Fruit fly (Drosophila melanogaster) whole organism, pupa: ENCODE data around the gene Pgd.
A peak's percentile ranks its signal among the peaks of the same experiment; 100 is the strongest.

ENCODE experiments used
- CG10348 ChIP-seq: fragments of 200-800 bp; sonication (Bioruptor generic); IDR thresholded peaks from 2 replicates; pipeline ENCODE4 v1.3.6; 2022; ENCODE audit warnings: missing biosample characterization, missing genetic modification characterization
- CG12605 ChIP-seq: fragments of 200-800 bp; sonication (Bioruptor generic); IDR thresholded peaks from 2 replicates; pipeline ENCODE4 v1.3.6; 2022; ENCODE audit warnings: missing biosample characterization, missing genetic modification characterization
- CG13204 ChIP-seq: fragments of 200-800 bp; sonication (Bioruptor generic); optimal IDR thresholded peaks from 2 replicates; lab custom pipeline; 2018; ENCODE audit warnings: missing biosample characterization, mild to moderate bottlenecking, missing genetic modification characterization, moderate library complexity
- CG14655 ChIP-seq: fragments of 200-800 bp; sonication (Bioruptor generic); optimal IDR thresholded peaks from 3 replicates; lab custom pipeline; 2017; ENCODE audit warnings: mild to moderate bottlenecking, missing biosample characterization, missing genetic modification reagents, missing genetic modification characterization
- CG15710 ChIP-seq: fragments of 200-800 bp; sonication (Bioruptor generic); optimal IDR thresholded peaks from 2 replicates; lab custom pipeline; 2018; ENCODE audit warnings: missing biosample characterization, mild to moderate bottlenecking, missing genetic modification characterization, moderate library complexity
- CG17806 ChIP-seq: fragments of 200-800 bp; sonication (Bioruptor generic); optimal IDR thresholded peaks from 2 replicates; lab custom pipeline; 2018; ENCODE audit warnings: missing biosample characterization, mild to moderate bottlenecking, missing genetic modification characterization, moderate library complexity
- CG32121 ChIP-seq: fragments of 200-800 bp; sonication (Bioruptor generic); IDR thresholded peaks from 2 replicates; pipeline ENCODE4 v1.3.6; 2022; ENCODE audit warnings: missing biosample characterization, missing genetic modification characterization
- CG34367 ChIP-seq: fragments of 200-800 bp; sonication (Bioruptor generic); optimal IDR thresholded peaks from 2 replicates; lab custom pipeline; 2018; ENCODE audit warnings: missing biosample characterization, mild to moderate bottlenecking, missing genetic modification characterization
- CG4496 ChIP-seq: fragments of 200-800 bp; sonication (Bioruptor generic); IDR thresholded peaks from 3 replicates; pipeline ENCODE4 v1.3.6; 2022; ENCODE audit warnings: missing biosample characterization, missing genetic modification characterization
- CG8159 ChIP-seq: fragments of 200-800 bp; sonication (Bioruptor generic); optimal IDR thresholded peaks from 3 replicates; lab custom pipeline; 2018; ENCODE audit warnings: missing biosample characterization, mild to moderate bottlenecking, missing genetic modification characterization, moderate library complexity
- CG8301 ChIP-seq: fragments of 200-800 bp; sonication (Bioruptor generic); optimal IDR thresholded peaks from 2 replicates; lab custom pipeline; 2018; ENCODE audit warnings: missing biosample characterization, mild to moderate bottlenecking, missing genetic modification characterization
- CG9948 ChIP-seq: fragments of 200-800 bp; sonication (Bioruptor generic); optimal IDR thresholded peaks from 2 replicates; lab custom pipeline; 2018; ENCODE audit warnings: missing biosample characterization, mild to moderate bottlenecking, missing genetic modification characterization, moderate library complexity
- D1 ChIP-seq: fragments of 200-800 bp; sonication (Bioruptor generic); optimal IDR thresholded peaks from 2 replicates; lab custom pipeline; 2018; ENCODE audit warnings: missing biosample characterization, mild to moderate bottlenecking, missing genetic modification characterization, moderate library complexity
- EcR ChIP-seq: fragments of 200-800 bp; sonication (Bioruptor generic); optimal IDR thresholded peaks from 3 replicates; lab custom pipeline; 2019; ENCODE audit warnings: missing biosample characterization, missing genetic modification characterization, mild to moderate bottlenecking, moderate library complexity, missing genetic modification reagents
- Ets98B ChIP-seq: fragments of 200-800 bp; sonication (Bioruptor generic); IDR thresholded peaks from 2 replicates; pipeline ENCODE4 v1.3.6; 2022; ENCODE audit warnings: missing biosample characterization, missing genetic modification characterization
- Pif1A ChIP-seq: fragments of 200-800 bp; sonication (Bioruptor generic); optimal IDR thresholded peaks from 3 replicates; lab custom pipeline; 2016; ENCODE audit warnings: missing biosample characterization, missing genetic modification characterization
- Pif1B ChIP-seq: fragments of 200-800 bp; sonication (Bioruptor generic); optimal IDR thresholded peaks from 3 replicates; lab custom pipeline; 2016; ENCODE audit warnings: missing biosample characterization, missing genetic modification characterization
- Snoo ChIP-seq: fragments of 200-800 bp; sonication (Bioruptor generic); optimal IDR thresholded peaks from 3 replicates; lab custom pipeline; 2017; ENCODE audit warnings: missing biosample characterization, mild to moderate bottlenecking, missing genetic modification characterization, inconsistent platforms
- fd96Ca ChIP-seq: fragments of 200-800 bp; sonication (Bioruptor generic); IDR thresholded peaks from 3 replicates; pipeline ENCODE4 v1.3.6; 2022; ENCODE audit warnings: missing biosample characterization, missing genetic modification characterization
- gl ChIP-seq: fragments of 200-800 bp; sonication (Bioruptor generic); optimal IDR thresholded peaks from 2 replicates; lab custom pipeline; 2018; ENCODE audit warnings: missing biosample characterization, mild to moderate bottlenecking, missing genetic modification characterization
- rn ChIP-seq: fragments of 200-800 bp; sonication (Bioruptor generic); IDR thresholded peaks from 2 replicates; pipeline ENCODE4 v1.3.6; 2022; ENCODE audit warnings: missing biosample characterization, missing genetic modification characterization

Pgd gene

DNA sequence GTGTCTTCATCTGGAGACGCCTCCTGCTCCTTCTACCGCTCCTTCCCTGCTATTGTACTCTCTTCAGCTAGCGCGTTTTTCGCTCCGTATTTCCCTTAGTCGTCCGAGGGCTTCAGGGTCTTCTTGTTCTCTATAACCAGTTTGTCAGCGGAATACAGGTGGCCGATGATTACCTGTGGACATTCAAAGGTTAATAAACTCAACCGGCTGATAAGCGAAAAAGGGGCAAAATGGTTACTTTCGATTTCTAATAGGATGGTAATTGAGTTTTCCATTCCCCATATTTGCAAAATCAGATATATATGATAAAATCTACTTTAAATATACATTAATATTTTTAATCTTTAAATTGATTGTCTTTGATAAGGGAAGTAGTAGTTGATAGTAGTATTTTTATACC is 3.7 kb downstream of the Pgd start:
- TF ChIP-seq CG9948 (tag; lab: Kevin White, UChicago) (no peak), EcR (GFP tag; lab: Kevin White, UChicago) (peak; percentile 92)

DNA sequence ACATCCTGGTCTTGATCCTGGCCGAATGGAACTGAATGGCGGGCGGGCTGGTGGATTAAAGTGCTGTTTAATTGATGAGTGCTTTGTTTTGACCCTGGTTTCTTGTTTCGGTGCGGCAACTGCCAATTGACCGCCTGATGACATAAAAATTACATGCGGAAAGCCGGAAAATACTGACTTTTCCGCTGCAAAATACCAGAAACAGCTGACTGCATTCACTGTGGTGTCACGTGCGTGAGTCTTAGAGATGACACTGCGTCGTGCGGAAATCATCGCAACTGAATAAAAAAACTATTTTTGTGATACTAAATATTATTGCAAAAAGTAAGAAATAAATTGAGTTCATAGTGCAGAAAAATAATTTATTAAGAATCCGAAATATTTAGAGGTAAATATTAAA is 4.5 kb downstream of the Pgd start, which contains the start of gene bcn92:
bcn92 (minus strand) TSS at position 170 of the 400 bp plus-strand sequence.
- TF ChIP-seq fd96Ca (GFP tag; lab: Robert Waterston, UW) (no peak; the same call in 2 of the 3 replicates), CG34367 (tag; lab: Kevin White, UChicago) (no peak), EcR (GFP tag; lab: Kevin White, UChicago) (no peak), Ets98B (GFP tag; lab: Robert Waterston, UW) (0 out of 2 replicates have a peak, but pooled peaks have one; percentile 21), CG4496 (GFP tag; lab: Robert Waterston, UW) (peak; percentile 57; the same call in 2 of the 3 replicates), CG12605 (GFP tag; lab: Robert Waterston, UW) (no peak), D1 (no peak), CG8301 (tag; lab: Kevin White, UChicago) (no peak), CG15710 (tag; lab: Kevin White, UChicago) (peak; percentile 15), CG32121 (GFP tag; lab: Robert Waterston, UW) (0 out of 2 replicates have a peak, but pooled peaks have one; percentile 11), CG13204 (GFP tag; lab: Kevin White, UChicago) (no peak), rn (GFP tag; lab: Robert Waterston, UW) (no peak), Pif1A (GFP tag; lab: Kevin White, UChicago) (no peak), CG8159 (no peak), Pif1B (GFP tag; lab: Kevin White, UChicago) (no peak), CG14655 (no peak), CG10348 (GFP tag; lab: Robert Waterston, UW) (no peak), CG17806 (tag; lab: Kevin White, UChicago) (no peak), Snoo (tag; lab: Kevin White, UChicago) (no peak), gl (tag; lab: Kevin White, UChicago) (no peak), CG9948 (tag; lab: Kevin White, UChicago) (no peak)

DNA sequence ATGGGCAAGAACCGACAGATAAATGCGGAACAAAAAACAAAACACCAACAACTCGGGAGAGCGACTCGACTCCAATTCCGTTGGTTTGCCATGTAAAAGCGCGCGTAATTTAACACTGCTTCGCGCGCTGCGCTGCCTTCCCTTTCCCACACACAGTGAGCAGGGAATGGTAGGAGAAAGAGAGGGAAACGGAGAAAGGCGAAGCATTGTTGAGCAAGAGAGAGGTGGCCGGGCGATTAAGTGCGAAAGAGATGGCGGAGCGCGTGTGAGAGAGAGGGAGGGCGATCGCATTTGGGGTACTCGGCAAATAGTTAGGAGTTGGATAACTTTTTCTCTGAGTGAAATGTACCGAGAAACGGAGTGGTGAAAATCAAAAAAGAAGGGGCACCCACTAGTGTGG is 10.9 kb downstream of the Pgd start:
- TF ChIP-seq CG32121 (GFP tag; lab: Robert Waterston, UW) (peak; percentile 42; the same call in 1 of the 2 replicates), CG12605 (GFP tag; lab: Robert Waterston, UW) (no peak), CG10348 (GFP tag; lab: Robert Waterston, UW) (no peak), Ets98B (GFP tag; lab: Robert Waterston, UW) (peak; percentile 38; the same call in 1 of the 2 replicates), Pif1A (GFP tag; lab: Kevin White, UChicago) (no peak), CG13204 (GFP tag; lab: Kevin White, UChicago) (peak; percentile 39), EcR (GFP tag; lab: Kevin White, UChicago) (peak; percentile 21), D1 (no peak), Pif1B (GFP tag; lab: Kevin White, UChicago) (no peak), fd96Ca (GFP tag; lab: Robert Waterston, UW) (peak; percentile 32; the same call in 1 of the 3 replicates), CG34367 (tag; lab: Kevin White, UChicago) (no peak)

DNA sequence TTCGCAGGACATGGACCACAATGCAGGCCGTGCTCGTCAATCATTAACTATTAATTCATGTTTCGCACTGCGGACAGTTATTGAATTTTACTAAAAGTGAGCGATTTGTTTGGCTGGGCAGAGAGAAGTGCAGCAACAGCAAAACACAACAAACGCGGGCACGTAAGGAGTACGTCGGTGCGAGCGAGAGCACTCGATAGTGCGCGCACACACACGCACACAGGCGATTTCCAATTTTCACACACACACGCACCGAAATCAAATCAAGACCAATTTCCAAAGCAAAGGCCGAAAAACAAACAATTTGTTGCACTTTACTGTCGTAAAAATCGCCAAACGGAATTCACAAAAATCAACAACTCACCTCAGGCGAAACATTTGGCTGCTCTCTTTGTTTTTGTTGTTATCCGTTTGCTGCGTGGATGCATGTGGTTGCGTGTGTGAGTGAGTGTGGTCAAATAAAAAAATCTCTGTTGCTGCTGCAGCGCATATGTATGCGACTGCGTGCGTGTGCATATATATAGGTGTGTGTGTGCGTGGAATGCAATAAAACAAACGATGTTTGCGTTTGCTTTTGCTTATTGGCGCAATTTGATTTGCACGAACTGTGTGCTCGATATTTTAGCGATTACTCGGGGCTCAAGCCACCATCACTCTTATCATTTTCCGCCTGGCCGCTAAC is 13.1 kb downstream of the Pgd start:
- TF ChIP-seq D1 = no peak
- TF ChIP-seq rn (GFP tag; lab: Robert Waterston, UW) = no peak
- TF ChIP-seq CG15710 (tag; lab: Kevin White, UChicago) = no peak
- TF ChIP-seq CG8301 (tag; lab: Kevin White, UChicago) = no peak
- no peak for TF ChIP-seq CG14655
- no peak for TF ChIP-seq CG12605 (GFP tag; lab: Robert Waterston, UW)
- TF ChIP-seq gl (tag; lab: Kevin White, UChicago) = no peak
- no peak for TF ChIP-seq CG8159
- TF ChIP-seq Snoo (tag; lab: Kevin White, UChicago) = no peak
- no peak for TF ChIP-seq CG17806 (tag; lab: Kevin White, UChicago)
- TF ChIP-seq Ets98B (GFP tag; lab: Robert Waterston, UW) = no peak
- no peak for TF ChIP-seq EcR (GFP tag; lab: Kevin White, UChicago)
- TF ChIP-seq CG32121 (GFP tag; lab: Robert Waterston, UW) = no peak
- TF ChIP-seq CG13204 (GFP tag; lab: Kevin White, UChicago) = no peak
- no peak for TF ChIP-seq CG10348 (GFP tag; lab: Robert Waterston, UW)
- no peak for TF ChIP-seq CG4496 (GFP tag; lab: Robert Waterston, UW)
- no peak for TF ChIP-seq fd96Ca (GFP tag; lab: Robert Waterston, UW)
- TF ChIP-seq Pif1A (GFP tag; lab: Kevin White, UChicago) = no peak
- no peak for TF ChIP-seq CG9948 (tag; lab: Kevin White, UChicago)
- TF ChIP-seq, all 21 proteins: peak for 0

DNA sequence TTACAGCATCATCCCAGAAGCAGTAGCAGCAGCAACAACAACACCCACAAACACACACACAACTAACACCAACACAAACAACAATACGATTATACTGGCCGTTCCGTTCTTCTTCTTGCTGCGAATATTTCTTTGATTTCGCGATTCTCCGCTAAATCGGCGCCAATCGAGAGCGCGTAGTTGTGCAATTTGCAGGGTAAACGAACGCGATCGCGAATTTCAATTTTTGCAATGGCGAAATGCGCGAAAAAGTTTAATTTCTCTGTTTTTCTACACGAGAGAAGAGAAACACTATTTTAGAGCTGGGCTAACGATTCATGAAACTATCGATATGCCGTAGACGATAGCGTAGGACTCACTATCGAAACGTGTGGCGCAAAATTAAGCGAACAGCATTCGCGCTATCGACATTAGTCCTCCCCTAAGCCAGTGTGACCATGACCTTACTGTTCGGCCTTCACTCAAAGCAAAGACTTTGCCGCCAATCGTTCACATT is 13.8 kb downstream of the Pgd start, which contains the start of gene wapl:
wapl (minus strand) TSS at position 316 of the 496 bp plus-strand sequence.
- TF ChIP-seq CG34367 (tag; lab: Kevin White, UChicago) (no peak), CG9948 (tag; lab: Kevin White, UChicago) (no peak), CG4496 (GFP tag; lab: Robert Waterston, UW) (no peak), CG17806 (tag; lab: Kevin White, UChicago) (no peak), fd96Ca (GFP tag; lab: Robert Waterston, UW) (no peak), CG12605 (GFP tag; lab: Robert Waterston, UW) (no peak), CG14655 (no peak), rn (GFP tag; lab: Robert Waterston, UW) (no peak), D1 (no peak), Pif1B (GFP tag; lab: Kevin White, UChicago) (no peak), CG32121 (GFP tag; lab: Robert Waterston, UW) (no peak), EcR (GFP tag; lab: Kevin White, UChicago) (no peak), CG8159 (no peak), CG13204 (GFP tag; lab: Kevin White, UChicago) (no peak), CG10348 (GFP tag; lab: Robert Waterston, UW) (no peak), Snoo (tag; lab: Kevin White, UChicago) (no peak), CG8301 (tag; lab: Kevin White, UChicago) (no peak), gl (tag; lab: Kevin White, UChicago) (no peak), CG15710 (tag; lab: Kevin White, UChicago) (no peak)
